Worm (Caenorhabditis elegans) whole organism, L3 larva: ENCODE data around the gene srd-25.
A peak's percentile ranks its signal among the peaks of the same experiment; 100 is the strongest.

ENCODE experiments used
- ZK546.5 ChIP-seq: sonication (generic microtip); optimal IDR thresholded peaks from 2 replicates; lab custom pipeline; 2017; ENCODE audit warnings: missing biosample characterization, missing genetic modification characterization
- ama-1 ChIP-seq: fragments of 150-350 bp; optimal IDR thresholded peaks from 2 replicates; lab custom pipeline; 2018
- ceh-28 ChIP-seq: fragments of 150-350 bp; optimal IDR thresholded peaks from 2 replicates; lab custom pipeline; 2014; ENCODE audit warnings: missing biosample characterization, missing genetic modification reagents, missing genetic modification characterization
- ceh-82 ChIP-seq: fragments of 150-350 bp; optimal IDR thresholded peaks from 2 replicates; lab custom pipeline; 2014; ENCODE audit warnings: missing biosample characterization, missing genetic modification characterization
- ceh-9 ChIP-seq: sonication (generic microtip); optimal IDR thresholded peaks from 2 replicates; lab custom pipeline; 2018; ENCODE audit warnings: missing biosample characterization, missing genetic modification characterization
- daf-12 ChIP-seq: fragments of 150-350 bp; optimal IDR thresholded peaks from 2 replicates; lab custom pipeline; 2014; ENCODE audit warnings: missing biosample characterization, missing genetic modification reagents, missing genetic modification characterization
- egl-27 ChIP-seq: sonication (generic microtip); optimal IDR thresholded peaks from 4 replicates; lab custom pipeline; 2017; ENCODE audit warnings: missing biosample characterization, missing genetic modification reagents, missing genetic modification characterization
- elt-1 ChIP-seq: fragments of 150-350 bp; optimal IDR thresholded peaks from 2 replicates; lab custom pipeline; 2014; ENCODE audit warnings: missing biosample characterization, missing genetic modification characterization
- elt-2 ChIP-seq: sonication (generic microtip); optimal IDR thresholded peaks from 2 replicates; lab custom pipeline; 2016; ENCODE audit warnings: missing genetic modification reagents, mild to moderate bottlenecking, missing genetic modification characterization, missing compliant biosample characterization
- elt-3 ChIP-seq, 3 experiments: fragments of 150-350 bp in 1 of 3; sonication (generic microtip) in 2 of 3; optimal IDR thresholded peaks; 2 replicates in 2 of 3; 4 replicates in 1 of 3; lab custom pipeline; 2014 to 2017; ENCODE audit warnings: missing biosample characterization in 3 of 3, missing genetic modification characterization in 3 of 3
- fkh-10 ChIP-seq: sonication (generic microtip); optimal IDR thresholded peaks from 2 replicates; lab custom pipeline; 2017; ENCODE audit warnings: missing biosample characterization, missing genetic modification reagents, missing genetic modification characterization
- fos-1 ChIP-seq: fragments of 150-350 bp; optimal IDR thresholded peaks from 2 replicates; lab custom pipeline; 2014; ENCODE audit warnings: missing biosample characterization, missing genetic modification characterization
- hmg-11 ChIP-seq: sonication (generic microtip); optimal IDR thresholded peaks from 2 replicates; lab custom pipeline; 2016; ENCODE audit warnings: missing genetic modification characterization, missing compliant biosample characterization
- lin-15B ChIP-seq: fragments of 150-350 bp; optimal IDR thresholded peaks from 2 replicates; lab custom pipeline; 2014; ENCODE audit warnings: missing biosample characterization, missing genetic modification characterization
- lin-39 ChIP-seq: fragments of 150-350 bp; optimal IDR thresholded peaks from 2 replicates; lab custom pipeline; 2018; ENCODE audit warnings: missing biosample characterization, missing genetic modification reagents, missing genetic modification characterization
- lsy-12 ChIP-seq: sonication (generic microtip); optimal IDR thresholded peaks from 2 replicates; lab custom pipeline; 2016; ENCODE audit warnings: mild to moderate bottlenecking, missing genetic modification characterization, missing compliant biosample characterization
- mdl-1 ChIP-seq: fragments of 150-350 bp; optimal IDR thresholded peaks from 2 replicates; lab custom pipeline; 2014; ENCODE audit warnings: missing biosample characterization, missing genetic modification characterization
- mml-1 ChIP-seq: fragments of 150-350 bp; sonication (generic microtip); optimal IDR thresholded peaks from 3 replicates; lab custom pipeline; 2014; ENCODE audit warnings: missing biosample characterization, missing genetic modification characterization
- nfya-1 ChIP-seq: sonication (generic microtip); optimal IDR thresholded peaks from 2 replicates; lab custom pipeline; 2017; ENCODE audit warnings: missing genetic modification characterization, mild to moderate bottlenecking, missing compliant biosample characterization, antibody characterized with exemption, moderate library complexity; ENCODE audit not compliant: insufficient read depth
- nhr-12 ChIP-seq: fragments of 150-350 bp; optimal IDR thresholded peaks from 2 replicates; lab custom pipeline; 2014; ENCODE audit warnings: missing biosample characterization, missing genetic modification characterization
- nhr-23 ChIP-seq: fragments of 150-350 bp; optimal IDR thresholded peaks from 2 replicates; lab custom pipeline; 2014; ENCODE audit warnings: missing biosample characterization, missing genetic modification reagents, missing genetic modification characterization
- nhr-237 ChIP-seq: fragments of 150-350 bp; optimal IDR thresholded peaks from 2 replicates; lab custom pipeline; 2014; ENCODE audit warnings: missing biosample characterization, missing genetic modification characterization
- nhr-25 ChIP-seq: sonication (generic microtip); optimal IDR thresholded peaks from 2 replicates; lab custom pipeline; 2017; ENCODE audit warnings: missing biosample characterization, missing genetic modification characterization
- nhr-43 ChIP-seq: sonication (generic microtip); optimal IDR thresholded peaks from 2 replicates; lab custom pipeline; 2016; ENCODE audit warnings: mild to moderate bottlenecking, missing genetic modification characterization, missing compliant biosample characterization; ENCODE audit not compliant: poor library complexity, severe bottlenecking
- nhr-67 ChIP-seq: fragments of 150-350 bp; optimal IDR thresholded peaks from 2 replicates; lab custom pipeline; 2014; ENCODE audit warnings: missing biosample characterization, missing genetic modification characterization
- pha-4 ChIP-seq: fragments of 150-350 bp; optimal IDR thresholded peaks from 2 replicates; lab custom pipeline; 2014; ENCODE audit warnings: missing biosample characterization, missing genetic modification reagents, missing genetic modification characterization
- pqm-1 ChIP-seq: fragments of 150-350 bp; optimal IDR thresholded peaks from 2 replicates; lab custom pipeline; 2017; ENCODE audit warnings: missing biosample characterization, missing genetic modification characterization, inconsistent platforms
- sea-2 ChIP-seq: fragments of 150-350 bp; sonication (generic microtip); optimal IDR thresholded peaks from 4 replicates; lab custom pipeline; 2014; ENCODE audit warnings: missing biosample characterization, missing genetic modification reagents, missing genetic modification characterization
- skn-1 ChIP-seq: fragments of 150-350 bp; optimal IDR thresholded peaks from 2 replicates; lab custom pipeline; 2014; ENCODE audit warnings: missing biosample characterization, missing genetic modification characterization
- snpc-4 ChIP-seq: fragments of 150-350 bp; optimal IDR thresholded peaks from 2 replicates; lab custom pipeline; 2014; ENCODE audit warnings: missing biosample characterization, missing genetic modification characterization
- unc-39 ChIP-seq: sonication (generic microtip); optimal IDR thresholded peaks from 4 replicates; lab custom pipeline; 2017; ENCODE audit warnings: missing biosample characterization, missing genetic modification characterization
- unc-62 ChIP-seq: fragments of 150-350 bp; sonication (generic microtip); optimal IDR thresholded peaks from 4 replicates; lab custom pipeline; 2014; ENCODE audit warnings: missing biosample characterization, missing genetic modification reagents, missing genetic modification characterization
- zag-1 ChIP-seq: fragments of 150-350 bp; optimal IDR thresholded peaks from 2 replicates; lab custom pipeline; 2014; ENCODE audit warnings: missing biosample characterization, missing genetic modification characterization
- ztf-11 ChIP-seq: fragments of 150-350 bp; optimal IDR thresholded peaks from 2 replicates; lab custom pipeline; 2014; ENCODE audit warnings: missing biosample characterization, missing genetic modification characterization
- ztf-4 ChIP-seq: fragments of 150-350 bp; optimal IDR thresholded peaks from 2 replicates; lab custom pipeline; 2014; ENCODE audit warnings: missing biosample characterization, missing genetic modification characterization

Gene srd-25

ce11 chrV:7631732-7632131 lies at the start of gene srd-25:
srd-25 (plus strand) TSS chrV:7632032.
- no peak for TF ChIP-seq pqm-1 (tag; lab: Kevin White, UChicago)
- TF ChIP-seq ztf-4: no peak
- no peak for TF ChIP-seq elt-3 (tag; optimal IDR thresholded peaks at IDR 0.05; lab: Kevin White, UChicago)
- TF ChIP-seq, all 47 proteins: peak for 0

ce11 chrV:7587637-7588036 lies 44.2 kb upstream of the srd-25 start, which contains the start of the genes F19F10.11 and C50E3.5:
F19F10.11 (minus strand) TSS chrV:7587704.
C50E3.5 (plus strand) TSS chrV:7587996.
- TF ChIP-seq ceh-9: no peak
- TF ChIP-seq sea-2 (GFP tag; lab: Kevin White, UChicago): no peak
- peak; percentile 70 for TF ChIP-seq lin-15B (tag; lab: Kevin White, UChicago)
- TF ChIP-seq nhr-12 (tag; lab: Kevin White, UChicago): no peak
- no peak for TF ChIP-seq ama-1 (lab: Kevin White, UChicago)
- peak; percentile 43 for TF ChIP-seq nhr-23 (tag; lab: Kevin White, UChicago)
- no peak for TF ChIP-seq fos-1 (tag; lab: Kevin White, UChicago)
- TF ChIP-seq nhr-43 (tag; lab: Kevin White, UChicago): peak; percentile 42
- TF ChIP-seq hmg-11: peak; percentile 74
- no peak for TF ChIP-seq ceh-28 (tag; lab: Kevin White, UChicago)
- no peak for TF ChIP-seq mml-1 (tag; lab: Kevin White, UChicago)
- no peak for TF ChIP-seq pqm-1 (tag; lab: Kevin White, UChicago)
- TF ChIP-seq snpc-4: peak; percentile 44
- TF ChIP-seq daf-12 (tag; lab: Kevin White, UChicago): no peak
- TF ChIP-seq lsy-12 (tag; lab: Kevin White, UChicago): no peak
- TF ChIP-seq elt-2 (tag; lab: Kevin White, UChicago): peak; percentile 7
- TF ChIP-seq fkh-10: no peak
- TF ChIP-seq lin-39: no peak
- TF ChIP-seq pha-4 (tag; lab: Kevin White, UChicago): peak; percentile 79
- TF ChIP-seq nhr-67 (tag; lab: Kevin White, UChicago): no peak
- peak; percentile 70 for TF ChIP-seq nfya-1

- TF ChIP-seq snpc-4 (no peak), skn-1 (no peak), lsy-12 (tag; lab: Kevin White, UChicago) (no peak), pha-4 (tag; lab: Kevin White, UChicago) (no peak), mml-1 (tag; lab: Kevin White, UChicago) (no peak), elt-2 (tag; lab: Kevin White, UChicago) (no peak), unc-62 (no peak), ztf-4 (no peak), nhr-237 (no peak), ceh-28 (tag; lab: Kevin White, UChicago) (no peak), pqm-1 (tag; lab: Kevin White, UChicago) (no peak), ztf-11 (tag; lab: Kevin White, UChicago) (no peak), egl-27 (no peak), ceh-82 (no peak), nhr-25 (tag; lab: Kevin White, UChicago) (no peak), ZK546.5 (tag; lab: Kevin White, UChicago) (no peak), unc-39 (no peak), mdl-1 (no peak)
Observed at ce11 chrV:7590454-7590853, 41.4 kb upstream of the srd-25 start, which contains the start of gene C50E3.6. C50E3.6 (minus strand) TSS chrV:7590554.

- TF ChIP-seq nfya-1 (no peak), zag-1 (tag; lab: Kevin White, UChicago) (no peak), lsy-12 (tag; lab: Kevin White, UChicago) (no peak), snpc-4 (peak; percentile 6), unc-39 (no peak), lin-15B (tag; lab: Kevin White, UChicago) (no peak), elt-1 (tag; lab: Kevin White, UChicago) (no peak), hmg-11 (no peak)
Observed at ce11 chrV:7595132-7595531, 36.7 kb upstream of the srd-25 start.

ce11 chrV:7598269-7598668 lies 33.6 kb upstream of the srd-25 start, which contains the start of gene C50E3.7:
C50E3.7 (minus strand) TSS chrV:7598369.
- TF ChIP-seq lin-15B (tag; lab: Kevin White, UChicago) (no peak), nhr-23 (tag; lab: Kevin White, UChicago) (no peak), zag-1 (tag; lab: Kevin White, UChicago) (no peak), fos-1 (tag; lab: Kevin White, UChicago) (no peak), nfya-1 (no peak), nhr-43 (tag; lab: Kevin White, UChicago) (no peak), elt-3 (tag; optimal IDR thresholded peaks at IDR 0.05; lab: Kevin White, UChicago) (no peak), lsy-12 (tag; lab: Kevin White, UChicago) (no peak)
